Worm (Caenorhabditis elegans) whole organism, L3 larva: ENCODE results near the gene Y54G2A.36.

Source experiments
- ceh-16 ChIP-seq: sonication (generic microtip); optimal IDR thresholded peaks from 2 replicates; lab custom pipeline; 2017; ENCODE audit warnings: missing biosample characterization, missing genetic modification characterization
- elt-3 ChIP-seq, 3 experiments: fragments of 150-350 bp in 1 of 3; sonication (generic microtip) in 2 of 3; optimal IDR thresholded peaks; 2 replicates in 2 of 3; 4 replicates in 1 of 3; lab custom pipeline; 2014 to 2017; ENCODE audit warnings: missing biosample characterization in 3 of 3, missing genetic modification characterization in 3 of 3
- jun-1 ChIP-seq: fragments of 150-350 bp; optimal IDR thresholded peaks from 2 replicates; lab custom pipeline; 2014; ENCODE audit warnings: missing biosample characterization, missing genetic modification reagents, missing genetic modification characterization
- nfya-1 ChIP-seq: sonication (generic microtip); optimal IDR thresholded peaks from 2 replicates; lab custom pipeline; 2017; ENCODE audit warnings: missing genetic modification characterization, mild to moderate bottlenecking, missing compliant biosample characterization, antibody characterized with exemption, moderate library complexity; ENCODE audit not compliant: insufficient read depth
- nhr-11 ChIP-seq: fragments of 150-350 bp; optimal IDR thresholded peaks from 2 replicates; lab custom pipeline; 2014; ENCODE audit warnings: missing biosample characterization, missing genetic modification characterization
- pqm-1 ChIP-seq: fragments of 150-350 bp; optimal IDR thresholded peaks from 2 replicates; lab custom pipeline; 2017; ENCODE audit warnings: missing biosample characterization, missing genetic modification characterization, inconsistent platforms
- sea-2 ChIP-seq: fragments of 150-350 bp; sonication (generic microtip); optimal IDR thresholded peaks from 4 replicates; lab custom pipeline; 2014; ENCODE audit warnings: missing biosample characterization, missing genetic modification reagents, missing genetic modification characterization
- snpc-4 ChIP-seq: fragments of 150-350 bp; optimal IDR thresholded peaks from 2 replicates; lab custom pipeline; 2014; ENCODE audit warnings: missing biosample characterization, missing genetic modification characterization
- unc-39 ChIP-seq: sonication (generic microtip); optimal IDR thresholded peaks from 4 replicates; lab custom pipeline; 2017; ENCODE audit warnings: missing biosample characterization, missing genetic modification characterization

DNA sequence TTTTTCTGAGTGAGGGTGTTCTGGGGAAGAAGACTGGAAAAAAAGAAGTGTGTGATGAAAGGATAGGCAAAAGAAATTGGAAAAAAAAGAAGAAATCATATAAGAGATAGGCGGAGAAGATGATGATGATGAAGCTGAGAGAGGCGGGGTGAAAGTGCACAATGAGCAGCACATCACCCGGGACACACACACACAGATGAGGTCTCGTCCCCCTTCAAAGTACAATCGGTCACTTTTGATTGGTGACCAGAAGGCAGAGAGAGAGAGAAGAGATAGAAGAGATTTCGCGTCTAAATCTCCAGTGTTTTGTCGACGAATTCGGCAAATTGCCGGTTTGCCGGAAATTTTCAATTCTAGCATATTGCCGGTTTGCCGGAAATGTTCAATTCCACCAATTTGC, 12.2 kb upstream of the Y54G2A.36 start:
- TF ChIP-seq ceh-16 (no peak), nhr-11 (tag; lab: Kevin White, UChicago) (no peak), nfya-1 (tag; lab: Kevin White, UChicago) (peak; percentile 37), elt-3 (tag; optimal IDR thresholded peaks at IDR 0.05; lab: Kevin White, UChicago) (no peak), sea-2 (GFP tag; lab: Kevin White, UChicago) (no peak), snpc-4 (tag; lab: Kevin White, UChicago) (no peak), pqm-1 (no peak), jun-1 (tag; lab: Kevin White, UChicago) (no peak), unc-39 (tag; lab: Kevin White, UChicago) (no peak)
